Fruit fly (Drosophila melanogaster) whole organism, embryonic: ENCODE measurements around the gene Nf-YA.
A peak's percentile ranks its signal among the peaks of the same experiment; 100 is the strongest.

Experiments used
- Awh ChIP-seq: fragments of 200-800 bp; sonication (Bioruptor generic); IDR thresholded peaks from 2 replicates; pipeline ENCODE4, ENCODE4 v1.3.6; 2022; ENCODE audit warnings: missing biosample characterization, missing genetic modification characterization
- B-H2 ChIP-seq: fragments of 200-800 bp; sonication (Bioruptor generic); optimal IDR thresholded peaks from 2 replicates; lab custom pipeline; 2018; ENCODE audit warnings: missing biosample characterization, mild to moderate bottlenecking, missing genetic modification characterization
- Bdp1 ChIP-seq: fragments of 200-800 bp; sonication (Bioruptor generic); optimal IDR thresholded peaks from 3 replicates; lab custom pipeline; 2016; ENCODE audit warnings: missing biosample characterization, missing genetic modification characterization
- CG11560 ChIP-seq: fragments of 200-800 bp; sonication (Bioruptor generic); IDR thresholded peaks from 3 replicates; pipeline ENCODE4 v1.3.6; 2022; ENCODE audit warnings: missing biosample characterization, missing genetic modification characterization
- CG12236 ChIP-seq: fragments of 200-800 bp; sonication (Bioruptor generic); optimal IDR thresholded peaks from 2 replicates; lab custom pipeline; 2016; ENCODE audit warnings: missing biosample characterization, missing genetic modification characterization
- CG15479 ChIP-seq: fragments of 200-800 bp; sonication (Bioruptor generic); optimal IDR thresholded peaks from 3 replicates; lab custom pipeline; 2019; ENCODE audit warnings: missing biosample characterization, mild to moderate bottlenecking, missing genetic modification characterization, moderate library complexity
- CG1602 ChIP-seq: fragments of 200-800 bp; sonication (Bioruptor generic); optimal IDR thresholded peaks from 3 replicates; lab custom pipeline; 2016; ENCODE audit warnings: missing biosample characterization, missing genetic modification characterization
- CG16815 ChIP-seq: fragments of 200-800 bp; sonication (Bioruptor generic); optimal IDR thresholded peaks from 3 replicates; lab custom pipeline; 2017; ENCODE audit warnings: missing biosample characterization, mild to moderate bottlenecking, missing genetic modification characterization
- CG17385 ChIP-seq: fragments of 200-800 bp; sonication (Bioruptor generic); optimal IDR thresholded peaks from 3 replicates; lab custom pipeline; 2018; ENCODE audit warnings: missing biosample characterization, mild to moderate bottlenecking, missing genetic modification characterization
- CG18476 ChIP-seq: fragments of 200-800 bp; sonication (Bioruptor generic); optimal IDR thresholded peaks from 2 replicates; lab custom pipeline; 2016; ENCODE audit warnings: missing biosample characterization, mild to moderate bottlenecking, missing genetic modification characterization
- CG18599 ChIP-seq: fragments of 200-800 bp; sonication (Bioruptor generic); optimal IDR thresholded peaks from 3 replicates; lab custom pipeline; 2017; ENCODE audit warnings: missing biosample characterization, missing genetic modification characterization, mild to moderate bottlenecking, moderate library complexity, missing genetic modification reagents
- CG18764 ChIP-seq: fragments of 200-800 bp; sonication (Bioruptor generic); optimal IDR thresholded peaks from 3 replicates; lab custom pipeline; 2016; ENCODE audit warnings: missing biosample characterization, missing genetic modification characterization
- CG4424 ChIP-seq: fragments of 200-800 bp; sonication (Bioruptor generic); optimal IDR thresholded peaks from 3 replicates; lab custom pipeline; 2016; ENCODE audit warnings: missing biosample characterization, missing genetic modification characterization
- CG6854 ChIP-seq: fragments of 200-800 bp; sonication (Bioruptor generic); optimal IDR thresholded peaks from 3 replicates; lab custom pipeline; 2017; ENCODE audit warnings: missing biosample characterization, mild to moderate bottlenecking, missing genetic modification characterization
- Doc3 ChIP-seq: fragments of 200-800 bp; sonication (Bioruptor generic); IDR thresholded peaks from 3 replicates; pipeline ENCODE4 v1.3.6; 2022; ENCODE audit warnings: missing biosample characterization, missing genetic modification characterization; ENCODE audit not compliant: partially characterized antibody
- E2f2 ChIP-seq: fragments of 200-800 bp; sonication (Bioruptor generic); IDR thresholded peaks from 2 replicates; pipeline ENCODE4 v1.3.6; 2022; ENCODE audit warnings: missing biosample characterization, missing genetic modification characterization
- ERR ChIP-seq: fragments of 200-800 bp; sonication (Bioruptor generic); optimal IDR thresholded peaks from 2 replicates; lab custom pipeline; 2016; ENCODE audit warnings: missing biosample characterization, missing genetic modification characterization
- Fer3 ChIP-seq: fragments of 200-800 bp; sonication (Bioruptor generic); optimal IDR thresholded peaks from 2 replicates; lab custom pipeline; 2018; ENCODE audit warnings: missing biosample characterization, mild to moderate bottlenecking, missing genetic modification characterization, moderate library complexity
- HLH4C ChIP-seq: fragments of 200-800 bp; sonication (Bioruptor generic); IDR thresholded peaks from 3 replicates; pipeline ENCODE4 v1.3.6; 2022; ENCODE audit warnings: missing biosample characterization, missing genetic modification characterization; ENCODE audit not compliant: partially characterized antibody
- HLHmδ ChIP-seq: fragments of 200-800 bp; sonication (Bioruptor generic); optimal IDR thresholded peaks from 2 replicates; lab custom pipeline; 2018; ENCODE audit warnings: missing biosample characterization, mild to moderate bottlenecking, missing genetic modification characterization, moderate library complexity
- Hey ChIP-seq: fragments of 200-800 bp; sonication (Bioruptor generic); optimal IDR thresholded peaks from 3 replicates; lab custom pipeline; 2018; ENCODE audit warnings: missing biosample characterization, mild to moderate bottlenecking, missing genetic modification characterization
- Lhr ChIP-seq: fragments of 200-800 bp; sonication (Bioruptor generic); optimal IDR thresholded peaks from 3 replicates; lab custom pipeline; 2017; ENCODE audit warnings: mild to moderate bottlenecking, missing biosample characterization, missing genetic modification reagents, missing genetic modification characterization
- Lpt ChIP-seq: fragments of >200 bp; optimal IDR thresholded peaks from 2 replicates; lab custom pipeline; 2018; ENCODE audit warnings: missing biosample characterization, missing genetic modification characterization
- Med ChIP-seq: fragments of 200-800 bp; sonication (Bioruptor generic); peaks from one replicate; lab custom pipeline; 2016; ENCODE audit warnings: missing biosample characterization, missing genetic modification characterization, mild to moderate bottlenecking, inconsistent platforms, moderate library complexity
- Myb ChIP-seq: fragments of 200-800 bp; sonication (Bioruptor generic); optimal IDR thresholded peaks from 2 replicates; lab custom pipeline; 2016; ENCODE audit warnings: missing biosample characterization, missing genetic modification characterization
- Nf-YA ChIP-seq: fragments of 200-800 bp; sonication (Bioruptor generic); IDR thresholded peaks from 2 replicates; pipeline ENCODE4 v1.3.6; 2022; ENCODE audit warnings: missing biosample characterization, missing genetic modification characterization
- Rx ChIP-seq: fragments of 200-800 bp; sonication (Bioruptor generic); IDR thresholded peaks from 2 replicates; pipeline ENCODE4 v1.3.6; 2022; ENCODE audit warnings: missing biosample characterization, missing genetic modification characterization
- Side ChIP-seq: fragments of 200-800 bp; sonication (Bioruptor generic); optimal IDR thresholded peaks from 2 replicates; lab custom pipeline; 2016; ENCODE audit warnings: missing biosample characterization, missing genetic modification characterization
- Six4 ChIP-seq: fragments of 200-800 bp; sonication (Bioruptor generic); optimal IDR thresholded peaks from 2 replicates; lab custom pipeline; 2016; ENCODE audit warnings: missing biosample characterization, missing genetic modification characterization
- Trl ChIP-seq, 3 experiments: fragments of >200 bp in 2 of 3; fragments of 200-800 bp in 1 of 3; sonication (Bioruptor generic) in 1 of 3; optimal IDR thresholded peaks; 2 replicates in 1 of 3; 3 replicates in 2 of 3; lab custom pipeline; 2016 to 2017; ENCODE audit warnings: missing biosample characterization in 1 of 3, missing genetic modification characterization in 1 of 3
- aop ChIP-seq: fragments of 200-800 bp; sonication (Bioruptor generic); IDR thresholded peaks from 2 replicates; pipeline ENCODE4 v1.3.6; 2022; ENCODE audit warnings: missing biosample characterization, missing genetic modification characterization
- ash1 ChIP-seq: fragments of 200-800 bp; sonication (Bioruptor generic); optimal IDR thresholded peaks from 2 replicates; lab custom pipeline; 2018; ENCODE audit warnings: missing biosample characterization, mild to moderate bottlenecking, missing genetic modification characterization
- ato ChIP-seq: fragments of 200-800 bp; sonication (Bioruptor generic); IDR thresholded peaks from 2 replicates; pipeline ENCODE4 v1.3.6; 2022; ENCODE audit warnings: missing biosample characterization, missing genetic modification characterization; ENCODE audit not compliant: partially characterized antibody
- bsh ChIP-seq, 2 experiments: fragments of 200-800 bp; sonication (Bioruptor generic); optimal IDR thresholded peaks; 2 replicates each; lab custom pipeline; 2017 to 2018; ENCODE audit warnings: mild to moderate bottlenecking in 2 of 2, missing biosample characterization in 2 of 2, missing genetic modification characterization in 2 of 2, moderate library complexity in 1 of 2
- caup ChIP-seq: fragments of 200-800 bp; sonication (Bioruptor generic); optimal IDR thresholded peaks from 3 replicates; lab custom pipeline; 2017; ENCODE audit warnings: missing biosample characterization, mild to moderate bottlenecking, missing genetic modification characterization, moderate library complexity; ENCODE audit not compliant: severe bottlenecking
- ci ChIP-seq: fragments of 200-800 bp; sonication (Bioruptor generic); IDR thresholded peaks from 3 replicates; pipeline ENCODE4 v1.3.6; 2022; ENCODE audit warnings: missing biosample characterization, missing genetic modification characterization
- dati ChIP-seq: fragments of 200-800 bp; sonication (Bioruptor generic); IDR thresholded peaks from 2 replicates; pipeline ENCODE4 v1.3.6; 2022; ENCODE audit warnings: missing biosample characterization, missing genetic modification characterization
- dpn ChIP-seq, 2 experiments: fragments of 200-800 bp; sonication (Bioruptor generic); optimal IDR thresholded peaks; 3 replicates each; lab custom pipeline; 2016; ENCODE audit warnings: missing biosample characterization in 2 of 2, missing genetic modification characterization in 2 of 2
- emc ChIP-seq: fragments of 200-800 bp; sonication (Bioruptor generic); optimal IDR thresholded peaks from 2 replicates; lab custom pipeline; 2016; ENCODE audit warnings: missing biosample characterization, missing genetic modification characterization
- en ChIP-seq: fragments of 200-800 bp; sonication (Bioruptor generic); optimal IDR thresholded peaks from 2 replicates; lab custom pipeline; 2016; ENCODE audit warnings: missing biosample characterization, missing genetic modification characterization
- gsb ChIP-seq: fragments of 200-800 bp; sonication (Bioruptor generic); IDR thresholded peaks from 2 replicates; pipeline ENCODE4 v1.3.6; 2022; ENCODE audit warnings: missing biosample characterization, missing genetic modification characterization
- nau ChIP-seq: fragments of 200-800 bp; sonication (Bioruptor generic); optimal IDR thresholded peaks from 3 replicates; lab custom pipeline; 2017; ENCODE audit warnings: missing biosample characterization, mild to moderate bottlenecking, missing genetic modification characterization, missing genetic modification reagents
- otp ChIP-seq: fragments of 200-800 bp; sonication (Bioruptor generic); IDR thresholded peaks from 3 replicates; pipeline ENCODE4, ENCODE4 v1.3.6; 2022; ENCODE audit warnings: missing biosample characterization, missing genetic modification characterization
- pho ChIP-seq: fragments of 200-800 bp; sonication (Bioruptor generic); optimal IDR thresholded peaks from 2 replicates; lab custom pipeline; 2016; ENCODE audit warnings: missing biosample characterization, missing genetic modification characterization
- rib ChIP-seq: fragments of 200-800 bp; sonication (Bioruptor generic); IDR thresholded peaks from 2 replicates; pipeline ENCODE4 v1.3.6; 2022; ENCODE audit warnings: missing biosample characterization, missing genetic modification characterization
- sd ChIP-seq: fragments of 200-800 bp; sonication (Bioruptor generic); optimal IDR thresholded peaks from 3 replicates; lab custom pipeline; 2018; ENCODE audit warnings: missing biosample characterization, mild to moderate bottlenecking, missing genetic modification characterization, moderate library complexity
- sens-2 ChIP-seq: fragments of 200-800 bp; sonication (Bioruptor generic); IDR thresholded peaks from 2 replicates; pipeline ENCODE4 v1.3.6; 2022; ENCODE audit warnings: missing biosample characterization, missing genetic modification characterization
- tap ChIP-seq: fragments of 200-800 bp; optimal IDR thresholded peaks from 3 replicates; lab custom pipeline; 2019; ENCODE audit warnings: missing biosample characterization, mild to moderate bottlenecking, missing genetic modification characterization, moderate library complexity
- wek ChIP-seq: fragments of 200-800 bp; sonication (Bioruptor generic); optimal IDR thresholded peaks from 3 replicates; lab custom pipeline; 2018; ENCODE audit warnings: missing biosample characterization, mild to moderate bottlenecking, missing genetic modification characterization, moderate library complexity
- yki ChIP-seq: fragments of >200 bp; optimal IDR thresholded peaks from 3 replicates; lab custom pipeline; 2018

Nf-YA gene

DNA sequence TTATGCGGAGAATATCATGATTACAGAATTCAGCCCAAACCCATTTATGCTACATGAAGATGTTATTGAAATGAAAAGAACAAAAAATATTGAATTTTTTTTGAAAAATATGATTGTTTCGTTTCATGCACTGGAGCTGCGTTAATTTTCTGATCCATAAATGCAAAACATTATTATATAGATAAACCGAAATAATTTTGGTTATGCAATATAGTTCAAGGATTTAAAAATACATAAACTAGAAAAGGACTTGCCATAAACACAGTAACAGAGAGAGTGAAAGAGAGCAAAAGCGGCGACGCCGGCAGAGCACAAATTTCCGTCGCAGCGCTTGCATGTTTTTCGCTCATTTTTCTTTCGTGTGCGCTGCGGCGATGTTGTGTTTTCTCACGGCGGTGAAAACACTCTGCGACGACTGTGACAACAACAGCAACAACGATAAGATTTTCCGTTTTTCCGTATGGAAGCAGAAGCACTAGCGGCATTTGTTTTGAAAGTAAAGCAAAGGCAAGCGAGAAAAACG is 20.2 kb upstream of the Nf-YA start (continued):
- TF ChIP-seq CG18599 (GFP tag; lab: Kevin White, UChicago) (peak; percentile 93), HLHmδ (no peak), Trl (optimal IDR thresholded peaks at IDR 0.05; lab: Kevin White, UChicago) (peak; percentile 43 to 96), Trl (GFP tag; optimal IDR thresholded peaks at IDR 0.05; lab: Kevin White, UChicago) (peak; percentile 80), dati (GFP tag; lab: Robert Waterston, UW) (no peak; the same call in 1 of the 2 replicates), B-H2 (GFP tag; lab: Kevin White, UChicago) (peak; percentile 57), CG18764 (GFP tag; lab: Kevin White, UChicago) (peak; percentile 79), sd (tag; lab: Kevin White, UChicago) (no peak), Nf-YA (GFP tag; lab: Robert Waterston, UW) (peak; percentile 77), CG4424 (peak; percentile 84), Rx (GFP tag; lab: Robert Waterston, UW) (peak; percentile 69), bsh (GFP tag; optimal IDR thresholded peaks at IDR 0.05; lab: Kevin White, UChicago) (peak; percentile 84 to 92), en (peak; percentile 71), wek (GFP tag; lab: Kevin White, UChicago) (peak; percentile 9), CG17385 (GFP tag; lab: Kevin White, UChicago) (peak; percentile 86), Side (peak; percentile 78), CG18476 (GFP tag; lab: Kevin White, UChicago) (peak; percentile 91), emc (GFP tag; lab: Kevin White, UChicago) (no peak), Bdp1 (GFP tag; lab: Kevin White, UChicago) (peak; percentile 71), CG12236 (GFP tag; lab: Kevin White, UChicago) (peak; percentile 60), Hey (no peak), dpn (GFP tag; optimal IDR thresholded peaks at IDR 0.05; lab: Kevin White, UChicago) (peak; percentile 73 to 77), pho (peak; percentile 81), aop (no peak), E2f2 (peak; percentile 57; the same call in 1 of the 2 replicates), Med (GFP tag; lab: Kevin White, UChicago) (peak; percentile 87), Lhr (peak; percentile 75), sens-2 (GFP tag; lab: Robert Waterston, UW) (peak; percentile 58; the same call in 1 of the 2 replicates), CG15479 (GFP tag; lab: Kevin White, UChicago) (peak; percentile 76), rib (GFP tag; lab: Robert Waterston, UW) (no peak), ash1 (GFP tag; lab: Kevin White, UChicago) (peak; percentile 20), ci (GFP tag; lab: Robert Waterston, UW) (peak; percentile 75), CG16815 (GFP tag; lab: Kevin White, UChicago) (peak; percentile 70), yki (peak; percentile 55), Lpt (GFP tag; lab: Kevin White, UChicago) (no peak), CG1602 (GFP tag; lab: Kevin White, UChicago) (peak; percentile 75), CG6854 (GFP tag; lab: Kevin White, UChicago) (peak; percentile 92), tap (tag; lab: Kevin White, UChicago) (peak; percentile 86), Myb (GFP tag; lab: Kevin White, UChicago) (peak; percentile 4), Doc3 (GFP tag; lab: Robert Waterston, UW) (no peak; the same call in 2 of the 3 replicates), HLH4C (no peak), gsb (GFP tag; lab: Robert Waterston, UW) (no peak), nau (GFP tag; lab: Kevin White, UChicago) (peak; percentile 89), otp (GFP tag; lab: Robert Waterston, UW) (peak; percentile 66; the same call in 2 of the 3 replicates), CG11560 (tag; lab: Robert Waterston, UW) (0 out of 3 replicates have a peak, but pooled peaks have one; percentile 28), Fer3 (tag; lab: Kevin White, UChicago) (peak; percentile 89), Six4 (peak; percentile 86), caup (peak; percentile 79), Awh (GFP tag; lab: Robert Waterston, UW) (peak; percentile 31; the same call in 1 of the 2 replicates), ato (GFP tag; lab: Robert Waterston, UW) (no peak), ERR (GFP tag; lab: Kevin White, UChicago) (peak; percentile 67)
